Fruit fly (Drosophila melanogaster) whole organism, adult: ENCODE measurements around the gene Rlip.
A peak's percentile ranks its signal among the peaks of the same experiment; 100 is the strongest.

Source experiments
- CG11617 ChIP-seq: fragments of 200-800 bp; sonication (Bioruptor generic); optimal IDR thresholded peaks from 2 replicates; lab custom pipeline; 2017; ENCODE audit warnings: mild to moderate bottlenecking, missing biosample characterization, missing genetic modification reagents, missing genetic modification characterization
- CG12768 ChIP-seq: fragments of 200-800 bp; sonication (Bioruptor generic); optimal IDR thresholded peaks from 2 replicates; lab custom pipeline; 2017; ENCODE audit warnings: missing biosample characterization, missing genetic modification characterization, mild to moderate bottlenecking, moderate library complexity, missing genetic modification reagents
- CG14711 ChIP-seq: fragments of 200-800 bp; sonication (Bioruptor generic); optimal IDR thresholded peaks from 2 replicates; lab custom pipeline; 2018; ENCODE audit warnings: missing biosample characterization, mild to moderate bottlenecking, missing genetic modification characterization, moderate library complexity
- CG1620 ChIP-seq: fragments of 200-800 bp; sonication (Bioruptor generic); optimal IDR thresholded peaks from 2 replicates; lab custom pipeline; 2016; ENCODE audit warnings: missing biosample characterization, missing genetic modification characterization
- CG33017 ChIP-seq: fragments of 200-800 bp; sonication (Bioruptor generic); optimal IDR thresholded peaks from 2 replicates; lab custom pipeline; 2018; ENCODE audit warnings: missing biosample characterization, mild to moderate bottlenecking, missing genetic modification characterization, moderate library complexity
- CG5204 ChIP-seq: fragments of 200-800 bp; sonication (Bioruptor generic); optimal IDR thresholded peaks from 2 replicates; lab custom pipeline; 2016; ENCODE audit warnings: missing biosample characterization, missing genetic modification characterization
- CG7045 ChIP-seq: fragments of 200-800 bp; sonication (Bioruptor generic); optimal IDR thresholded peaks from 2 replicates; lab custom pipeline; 2017; ENCODE audit warnings: missing biosample characterization, mild to moderate bottlenecking, missing genetic modification characterization
- CG7101 ChIP-seq: fragments of 200-800 bp; sonication (Bioruptor generic); optimal IDR thresholded peaks from 2 replicates; lab custom pipeline; 2018; ENCODE audit warnings: missing biosample characterization, mild to moderate bottlenecking, missing genetic modification characterization, moderate library complexity
- Clk ChIP-seq: fragments of 200-800 bp; sonication (Bioruptor generic); optimal IDR thresholded peaks from 2 replicates; lab custom pipeline; 2017; ENCODE audit warnings: missing biosample characterization, missing genetic modification characterization
- Crg-1 ChIP-seq: fragments of 200-800 bp; sonication (Bioruptor generic); optimal IDR thresholded peaks from 2 replicates; lab custom pipeline; 2016; ENCODE audit warnings: missing biosample characterization, missing genetic modification characterization
- Hr96 ChIP-seq: fragments of 200-800 bp; sonication (Bioruptor generic); optimal IDR thresholded peaks from 2 replicates; lab custom pipeline; 2016; ENCODE audit warnings: missing biosample characterization, missing genetic modification characterization
- Mnt ChIP-seq: fragments of 200-800 bp; sonication (Bioruptor generic); optimal IDR thresholded peaks from 2 replicates; lab custom pipeline; 2016; ENCODE audit warnings: missing biosample characterization, mild to moderate bottlenecking, missing genetic modification characterization
- bab1 ChIP-seq: fragments of 200-800 bp; sonication (Bioruptor generic); optimal IDR thresholded peaks from 3 replicates; lab custom pipeline; 2019; ENCODE audit warnings: missing biosample characterization, mild to moderate bottlenecking, missing genetic modification characterization, moderate library complexity
- cic ChIP-seq: fragments of 200-800 bp; sonication (Bioruptor generic); optimal IDR thresholded peaks from 2 replicates; lab custom pipeline; 2017; ENCODE audit warnings: missing biosample characterization, mild to moderate bottlenecking, missing genetic modification characterization, moderate library complexity
- cnc ChIP-seq, 2 experiments: fragments of >200 bp; optimal IDR thresholded peaks; 2 replicates each; lab custom pipeline; 2017
- kay ChIP-seq: fragments of 200-800 bp; sonication (Bioruptor generic); peaks from one replicate; lab custom pipeline; 2016; ENCODE audit warnings: missing biosample characterization, missing genetic modification characterization, borderline replicate concordance
- ovo ChIP-seq: fragments of 200-800 bp; sonication (Bioruptor generic); optimal IDR thresholded peaks from 2 replicates; lab custom pipeline; 2016; ENCODE audit warnings: missing biosample characterization, missing genetic modification characterization
- pad ChIP-seq: fragments of 200-800 bp; sonication (Bioruptor generic); optimal IDR thresholded peaks from 3 replicates; lab custom pipeline; 2017; ENCODE audit warnings: missing biosample characterization, missing genetic modification characterization, mild to moderate bottlenecking, moderate library complexity, missing genetic modification reagents
- tj ChIP-seq: fragments of 200-800 bp; sonication (Bioruptor generic); optimal IDR thresholded peaks from 3 replicates; lab custom pipeline; 2017; ENCODE audit warnings: missing biosample characterization, mild to moderate bottlenecking, missing genetic modification characterization, moderate library complexity
- toe ChIP-seq: fragments of 200-800 bp; sonication (Bioruptor generic); optimal IDR thresholded peaks from 2 replicates; lab custom pipeline; 2016; ENCODE audit warnings: missing biosample characterization, missing genetic modification characterization

Rlip gene

DNA sequence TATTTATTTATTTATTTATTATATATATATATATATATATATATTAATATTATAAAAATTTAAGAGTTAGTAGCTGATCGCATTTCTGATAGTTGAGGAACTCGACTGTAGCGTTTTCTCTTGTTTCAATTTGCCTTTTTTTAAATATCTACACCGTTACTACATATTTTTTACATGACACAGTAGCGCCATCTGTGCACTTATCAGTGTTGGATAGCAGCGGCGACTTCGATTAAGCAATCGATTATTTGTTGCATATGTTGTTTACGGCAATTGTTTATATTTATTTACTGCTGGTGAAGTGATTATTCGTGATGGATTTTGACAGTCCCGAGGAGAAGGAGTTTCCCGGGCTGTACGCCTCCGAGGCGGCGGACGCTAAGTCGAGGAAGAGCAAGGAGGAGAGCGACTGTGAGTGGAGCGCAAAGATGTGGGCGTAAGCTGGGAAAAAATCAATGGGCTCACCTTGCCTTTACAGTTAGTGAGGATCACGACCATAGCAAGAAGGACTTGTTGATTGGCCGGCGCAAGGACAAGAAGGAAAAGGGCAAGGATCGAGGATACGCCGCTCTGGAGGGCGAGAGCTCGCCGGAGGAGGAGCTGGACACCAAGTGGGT is at the start of gene Rlip:
Gene Rlip (plus strand): TSS at position 221 of the 617 bp plus-strand sequence.
- peak; percentile 36 for TF ChIP-seq CG7101 (tag; lab: Kevin White, UChicago)
- TF ChIP-seq CG11617 (GFP tag; lab: Kevin White, UChicago) = no peak
- peak; percentile 77 for TF ChIP-seq kay (GFP tag; lab: Kevin White, UChicago)
- TF ChIP-seq toe (GFP tag; lab: Kevin White, UChicago) = peak; percentile 57
- TF ChIP-seq tj (GFP tag; lab: Kevin White, UChicago) = no peak
- peak; percentile 26 for TF ChIP-seq Crg-1 (GFP tag; lab: Kevin White, UChicago)
- TF ChIP-seq cic (GFP tag; lab: Kevin White, UChicago) = no peak
- TF ChIP-seq ovo (GFP tag; lab: Kevin White, UChicago) = no peak
- no peak for TF ChIP-seq Mnt (GFP tag; lab: Kevin White, UChicago)
- TF ChIP-seq cnc (optimal IDR thresholded peaks at IDR 0.05; lab: Kevin White, UChicago) = no peak
- TF ChIP-seq CG14711 (tag; lab: Kevin White, UChicago) = peak; percentile 43
- TF ChIP-seq CG1620 = peak; percentile 2
- TF ChIP-seq pad (GFP tag; lab: Kevin White, UChicago) = peak; percentile 57
- TF ChIP-seq CG7045 = peak; percentile 37
- TF ChIP-seq Hr96 (GFP tag; lab: Kevin White, UChicago) = peak; percentile 46
- no peak for TF ChIP-seq CG33017 (tag; lab: Kevin White, UChicago)
- TF ChIP-seq Clk (GFP tag; lab: Kevin White, UChicago) = no peak
- peak; percentile 48 for TF ChIP-seq bab1 (GFP tag; lab: Kevin White, UChicago)
- peak; percentile 32 for TF ChIP-seq CG12768 (GFP tag; lab: Kevin White, UChicago)
- TF ChIP-seq CG5204 (GFP tag; lab: Kevin White, UChicago) = peak; percentile 10

- TF ChIP-seq ovo (GFP tag; lab: Kevin White, UChicago) (no peak), pad (GFP tag; lab: Kevin White, UChicago) (no peak), Clk (GFP tag; lab: Kevin White, UChicago) (no peak), bab1 (GFP tag; lab: Kevin White, UChicago) (no peak), CG7101 (tag; lab: Kevin White, UChicago) (no peak), kay (GFP tag; lab: Kevin White, UChicago) (no peak), Hr96 (GFP tag; lab: Kevin White, UChicago) (no peak), Mnt (GFP tag; lab: Kevin White, UChicago) (no peak)
Observed at dm6 chr3R:20976649-20977048, 40.8 kb upstream of the Rlip start.

DNA sequence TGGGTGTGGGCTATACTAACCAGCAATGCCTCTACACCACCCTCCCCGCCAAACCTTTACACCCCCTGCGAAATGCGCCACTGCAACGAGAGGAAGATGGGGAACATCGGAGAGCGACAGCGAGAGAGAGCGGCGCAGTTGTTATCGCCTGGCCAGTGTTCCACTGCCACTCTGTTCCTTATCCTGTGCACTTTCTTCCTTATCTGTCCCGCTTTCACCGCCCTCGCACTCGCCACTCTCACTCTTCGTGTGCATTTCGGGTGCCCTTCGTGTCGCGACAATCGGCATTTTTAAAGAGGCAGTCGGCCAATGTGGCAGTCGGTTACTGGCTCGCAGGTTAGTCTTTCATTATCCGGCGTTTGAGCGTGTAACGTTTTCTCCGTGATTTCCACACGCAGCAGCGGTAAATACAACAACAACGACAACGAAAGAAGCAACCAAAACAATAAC is 39.6 kb upstream of the Rlip start, which contains the start of gene Calx:
Gene Calx (plus strand): TSS at position 338 of the 450 bp plus-strand sequence.
- TF ChIP-seq Clk (GFP tag; lab: Kevin White, UChicago) (no peak), Mnt (GFP tag; lab: Kevin White, UChicago) (peak; percentile 38), CG7101 (tag; lab: Kevin White, UChicago) (peak; percentile 6), CG1620 (no peak), kay (GFP tag; lab: Kevin White, UChicago) (no peak), pad (GFP tag; lab: Kevin White, UChicago) (peak; percentile 41), CG5204 (GFP tag; lab: Kevin White, UChicago) (no peak), cic (GFP tag; lab: Kevin White, UChicago) (peak; percentile 78), tj (GFP tag; lab: Kevin White, UChicago) (no peak), CG14711 (tag; lab: Kevin White, UChicago) (no peak), bab1 (GFP tag; lab: Kevin White, UChicago) (no peak), CG11617 (GFP tag; lab: Kevin White, UChicago) (no peak), CG7045 (no peak)

dm6 chr3R:20984087-20984486 is 33.4 kb upstream of the Rlip start:
- TF ChIP-seq CG5204 (GFP tag; lab: Kevin White, UChicago) = no peak
- no peak for TF ChIP-seq CG1620
- TF ChIP-seq Mnt (GFP tag; lab: Kevin White, UChicago) = no peak
- no peak for TF ChIP-seq CG33017 (tag; lab: Kevin White, UChicago)
- no peak for TF ChIP-seq Hr96 (GFP tag; lab: Kevin White, UChicago)
- TF ChIP-seq toe (GFP tag; lab: Kevin White, UChicago) = no peak
- TF ChIP-seq Clk (GFP tag; lab: Kevin White, UChicago) = no peak
- TF ChIP-seq CG11617 (GFP tag; lab: Kevin White, UChicago) = no peak

dm6 chr3R:20984902-20985301 is 32.6 kb upstream of the Rlip start:
- no peak for TF ChIP-seq CG7101 (tag; lab: Kevin White, UChicago)
- no peak for TF ChIP-seq kay (GFP tag; lab: Kevin White, UChicago)
- no peak for TF ChIP-seq Clk (GFP tag; lab: Kevin White, UChicago)
- no peak for TF ChIP-seq CG11617 (GFP tag; lab: Kevin White, UChicago)
- no peak for TF ChIP-seq CG33017 (tag; lab: Kevin White, UChicago)
- no peak for TF ChIP-seq Crg-1 (GFP tag; lab: Kevin White, UChicago)
- TF ChIP-seq CG1620 = no peak
- no peak for TF ChIP-seq CG7045
- no peak for TF ChIP-seq tj (GFP tag; lab: Kevin White, UChicago)
- no peak for TF ChIP-seq CG12768 (GFP tag; lab: Kevin White, UChicago)
- TF ChIP-seq cic (GFP tag; lab: Kevin White, UChicago) = no peak
- TF ChIP-seq Mnt (GFP tag; lab: Kevin White, UChicago) = no peak
- no peak for TF ChIP-seq ovo (GFP tag; lab: Kevin White, UChicago)
- no peak for TF ChIP-seq CG14711 (tag; lab: Kevin White, UChicago)
- TF ChIP-seq bab1 (GFP tag; lab: Kevin White, UChicago) = no peak
- no peak for TF ChIP-seq CG5204 (GFP tag; lab: Kevin White, UChicago)
- TF ChIP-seq cnc (optimal IDR thresholded peaks at IDR 0.05; lab: Kevin White, UChicago) = no peak
- TF ChIP-seq toe (GFP tag; lab: Kevin White, UChicago) = no peak
- no peak for TF ChIP-seq pad (GFP tag; lab: Kevin White, UChicago)
- no peak for TF ChIP-seq Hr96 (GFP tag; lab: Kevin White, UChicago)
